Fruit fly (Drosophila melanogaster): ENCODE data around the gene CG15385.

Gene CG15385

DNA sequence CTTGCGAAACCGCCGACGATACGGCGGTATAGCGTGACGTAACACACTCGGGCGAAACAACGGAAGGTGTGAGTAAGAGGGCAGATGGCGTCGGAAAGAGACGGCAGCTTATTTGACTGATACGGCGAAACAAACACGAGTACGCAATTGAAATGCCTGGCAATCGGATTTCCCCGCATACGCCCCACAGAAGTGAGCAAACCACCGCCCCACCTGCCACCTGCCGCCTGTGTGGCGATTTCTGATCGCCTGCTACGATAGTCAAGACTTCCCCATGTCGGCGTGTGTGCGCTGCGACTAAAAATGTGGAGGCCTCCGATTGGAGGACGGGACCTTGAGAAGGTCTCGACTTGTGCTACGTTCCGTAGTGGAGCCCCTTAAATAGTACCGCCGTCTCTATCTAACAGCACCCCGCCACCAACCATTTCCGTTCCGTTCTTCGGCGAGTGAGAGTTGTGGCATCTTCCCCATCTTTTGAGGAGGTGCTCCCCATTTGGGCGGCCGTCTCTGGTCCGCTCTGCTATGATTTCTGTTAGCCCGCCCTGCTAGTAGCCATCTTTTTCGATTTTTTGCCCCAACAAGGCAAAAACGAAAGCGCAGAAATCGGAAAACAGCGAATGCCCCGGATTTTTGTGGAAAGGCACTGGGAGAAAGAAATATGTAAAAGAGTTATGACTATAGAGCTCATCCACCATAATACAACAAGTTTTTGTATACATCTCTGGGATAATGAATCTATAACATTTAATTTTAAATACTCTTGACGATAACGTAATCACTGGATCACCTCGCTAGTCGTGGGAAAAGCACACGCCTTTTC, 13.5 kb downstream of the CG15385 start (continued):
- TF ChIP-seq CG2199 (GFP tag; IDR thresholded peaks at IDR 0.05) (no peak), CG17186 (GFP tag; optimal IDR thresholded peaks at IDR 0.05) (peak; percentile 36), CG5953 (GFP tag; IDR thresholded peaks at IDR 0.05) (no peak), tgo (GFP tag; IDR thresholded peaks at IDR 0.05) (no peak), tap (tag; optimal IDR thresholded peaks at IDR 0.05) (peak; percentile 74), vnd (GFP tag; IDR thresholded peaks at IDR 0.05; ENCODE audit: partially characterized antibody) (no peak), Adf1 (GFP tag; IDR thresholded peaks at IDR 0.05) (no peak), E2f1 (GFP tag; IDR thresholded peaks at IDR 0.05) (no peak), dpn (GFP tag; optimal IDR thresholded peaks at IDR 0.05) (peak; percentile 86 to 91), ranshi (GFP tag; IDR thresholded peaks at IDR 0.05) (no peak), CG15269 (tag; optimal IDR thresholded peaks at IDR 0.05) (peak; percentile 82), CG32532 (GFP tag; IDR thresholded peaks at IDR 0.05) (no peak), nerfin-2 (GFP tag; IDR thresholded peaks at IDR 0.05; ENCODE audit: partially characterized antibody) (no peak), CG10431 (GFP tag; optimal IDR thresholded peaks at IDR 0.05) (peak; percentile 12), Rx (GFP tag; IDR thresholded peaks at IDR 0.05) (no peak), ewg (GFP tag; optimal IDR thresholded peaks at IDR 0.05) (peak; percentile 81), CG5180 (GFP tag; optimal IDR thresholded peaks at IDR 0.05) (peak; percentile 43), lbe (GFP tag; optimal IDR thresholded peaks at IDR 0.05) (peak; percentile 97), CG12942 (GFP tag; optimal IDR thresholded peaks at IDR 0.05) (peak; percentile 81), Nf-YB (GFP tag; optimal IDR thresholded peaks at IDR 0.05) (peak; percentile 90), gt (GFP tag; IDR thresholded peaks at IDR 0.05) (no peak), luna (GFP tag; optimal IDR thresholded peaks at IDR 0.05) (no peak), ap (GFP tag; IDR thresholded peaks at IDR 0.05) (no peak), D19B (GFP tag; optimal IDR thresholded peaks at IDR 0.05) (peak; percentile 63), CG10321 (GFP tag; IDR thresholded peaks at IDR 0.05) (no peak), CG30020 (tag; optimal IDR thresholded peaks at IDR 0.05) (peak; percentile 26), Sox100B (GFP tag; optimal IDR thresholded peaks at IDR 0.05) (peak; percentile 86), ato (GFP tag; IDR thresholded peaks at IDR 0.05; ENCODE audit: partially characterized antibody) (no peak), Deaf1 (tag; optimal IDR thresholded peaks at IDR 0.05) (peak; percentile 89), ash1 (GFP tag; optimal IDR thresholded peaks at IDR 0.05) (no peak), Dip3 (GFP tag; optimal IDR thresholded peaks at IDR 0.05) (peak; percentile 89), CG16815 (GFP tag; optimal IDR thresholded peaks at IDR 0.05) (peak; percentile 82), salm (tag; optimal IDR thresholded peaks at IDR 0.05) (peak; percentile 69), bbx (GFP tag; IDR thresholded peaks at IDR 0.05; ENCODE audit: partially characterized antibody) (no peak), slp2 (GFP tag; optimal IDR thresholded peaks at IDR 0.05) (peak; percentile 78), CG17359 (tag; optimal IDR thresholded peaks at IDR 0.05) (peak; percentile 90), CG4854 (GFP tag; optimal IDR thresholded peaks at IDR 0.05) (peak; percentile 82), HLHmδ (GFP tag; optimal IDR thresholded peaks at IDR 0.05) (peak; percentile 65), CG34376 (GFP tag; optimal IDR thresholded peaks at IDR 0.05) (peak; percentile 71), Trl (optimal IDR thresholded peaks at IDR 0.05) (no peak), Trl (GFP tag; optimal IDR thresholded peaks at IDR 0.05) (peak; percentile 90), Oaz (GFP tag; IDR thresholded peaks at IDR 0.05) (no peak), Aef1 (GFP tag; IDR thresholded peaks at IDR 0.05) (no peak), eve (GFP tag; optimal IDR thresholded peaks at IDR 0.05) (peak in 1 of 2 experiments; percentile 94), CG12659 (GFP tag; optimal IDR thresholded peaks at IDR 0.05) (peak; percentile 82), CG2116 (GFP tag; optimal IDR thresholded peaks at IDR 0.05) (peak; percentile 53), fd3F (GFP tag; optimal IDR thresholded peaks at IDR 0.05) (peak; percentile 46), gcm (GFP tag; optimal IDR thresholded peaks at IDR 0.05) (peak; percentile 49), schlank (tag; optimal IDR thresholded peaks at IDR 0.05) (peak; percentile 31)
